Worm (Caenorhabditis elegans): ENCODE results near the gene ucr-2.3.

ce11 chrIII:853414-853813 is 26.2 kb upstream of the ucr-2.3 start:
- TF ChIP-seq Y116A8C.19 (tag; optimal IDR thresholded peaks at IDR 0.05; ENCODE audit: borderline replicate concordance) (no peak), C16A3.4 (tag; optimal IDR thresholded peaks at IDR 0.05) (no peak), efl-1 (optimal IDR thresholded peaks at IDR 0.05) (no peak), efl-1 (GFP tag; optimal IDR thresholded peaks at IDR 0.05 in 1 of 2) (no peak), nhr-12 (tag; optimal IDR thresholded peaks at IDR 0.05) (no peak), ceh-82 (tag; optimal IDR thresholded peaks at IDR 0.05) (no peak), nhr-90 (tag; optimal IDR thresholded peaks at IDR 0.05; ENCODE audit: poor library complexity) (no peak), pax-3 (tag; optimal IDR thresholded peaks at IDR 0.05) (no peak), aha-1 (tag; optimal IDR thresholded peaks at IDR 0.05) (no peak), ceh-90 (tag; optimal IDR thresholded peaks at IDR 0.05) (no peak), nhr-237 (tag; optimal IDR thresholded peaks at IDR 0.05) (no peak), unc-62 (GFP tag; optimal IDR thresholded peaks at IDR 0.05) (no peak), sox-4 (tag; optimal IDR thresholded peaks at IDR 0.05) (no peak), lin-35 (GFP tag; optimal IDR thresholded peaks at IDR 0.05) (no peak), ceh-88 (GFP tag; IDR thresholded peaks at IDR 0.05) (no peak)
